Worm (Caenorhabditis elegans) whole organism, early embryonic: ENCODE measurements around the gene marc-2.

Source experiments
- B0310.2 ChIP-seq: sonication (generic microtip); optimal IDR thresholded peaks from 2 replicates; lab custom pipeline; 2016; ENCODE audit warnings: mild to moderate bottlenecking, missing genetic modification characterization, missing compliant biosample characterization
- F13C5.2 ChIP-seq: sonication (generic microtip); optimal IDR thresholded peaks from 2 replicates; lab custom pipeline; 2017; ENCODE audit warnings: mild to moderate bottlenecking, missing genetic modification characterization, inconsistent platforms, missing compliant biosample characterization
- ama-1 ChIP-seq: fragments of 150-350 bp; optimal IDR thresholded peaks from 2 replicates; lab custom pipeline; 2014
- ceh-13 ChIP-seq: fragments of 200-800 bp; sonication (Bioruptor generic); optimal IDR thresholded peaks from 2 replicates; lab custom pipeline; 2018; ENCODE audit warnings: mild to moderate bottlenecking, missing genetic modification characterization, missing compliant biosample characterization
- flt-1 ChIP-seq: fragments of 200-800 bp; sonication (Bioruptor generic); IDR thresholded peaks from 2 replicates; pipeline ENCODE4 v1.3.6; 2022; ENCODE audit warnings: missing genetic modification characterization, missing compliant biosample characterization
- hmbx-1 ChIP-seq: sonication (generic microtip); optimal IDR thresholded peaks from 2 replicates; lab custom pipeline; 2016; ENCODE audit warnings: mild to moderate bottlenecking, missing genetic modification characterization, missing compliant biosample characterization
- pes-1 ChIP-seq: fragments of 200-800 bp; sonication (Bioruptor generic); IDR thresholded peaks from 2 replicates; pipeline ENCODE4 v1.3.6; 2022; ENCODE audit warnings: missing genetic modification reagents, missing genetic modification characterization, missing compliant biosample characterization
- sea-1 ChIP-seq: fragments of 200-800 bp; sonication (Bioruptor generic); conservative IDR thresholded peaks from 2 replicates; pipeline ENCODE4 v1.3.6; 2022; ENCODE audit warnings: missing genetic modification characterization, missing compliant biosample characterization
- tbx-11 ChIP-seq: fragments of 200-800 bp; sonication (Bioruptor generic); IDR thresholded peaks from 2 replicates; pipeline ENCODE4 v1.3.6; 2022; ENCODE audit warnings: missing genetic modification characterization, missing compliant biosample characterization
- tbx-37 ChIP-seq: fragments of 200-800 bp; sonication (Bioruptor generic); conservative IDR thresholded peaks from 2 replicates; pipeline ENCODE4 v1.3.6; 2022; ENCODE audit warnings: missing genetic modification reagents, missing genetic modification characterization, missing compliant biosample characterization

ce11 chrII:10652112-10652511, 8.7 kb downstream of the marc-2 start, which contains the start of gene nphp-1:
- TF ChIP-seq ama-1 (lab: Kevin White, UChicago) (no peak), tbx-37 (GFP tag; lab: Robert Waterston, UW) (no peak), hmbx-1 (tag; lab: Kevin White, UChicago) (no peak), sea-1 (GFP tag; lab: Robert Waterston, UW) (no peak), flt-1 (GFP tag; lab: Robert Waterston, UW) (no peak), pes-1 (GFP tag; lab: Robert Waterston, UW) (no peak), B0310.2 (tag; lab: Kevin White, UChicago) (no peak), tbx-11 (GFP tag; lab: Robert Waterston, UW) (no peak), F13C5.2 (tag; lab: Kevin White, UChicago) (no peak), ceh-13 (GFP tag; lab: Kevin White, UChicago) (no peak)
